Worm (Caenorhabditis elegans): Measurements from ENCODE around the gene sul-1.

DNA sequence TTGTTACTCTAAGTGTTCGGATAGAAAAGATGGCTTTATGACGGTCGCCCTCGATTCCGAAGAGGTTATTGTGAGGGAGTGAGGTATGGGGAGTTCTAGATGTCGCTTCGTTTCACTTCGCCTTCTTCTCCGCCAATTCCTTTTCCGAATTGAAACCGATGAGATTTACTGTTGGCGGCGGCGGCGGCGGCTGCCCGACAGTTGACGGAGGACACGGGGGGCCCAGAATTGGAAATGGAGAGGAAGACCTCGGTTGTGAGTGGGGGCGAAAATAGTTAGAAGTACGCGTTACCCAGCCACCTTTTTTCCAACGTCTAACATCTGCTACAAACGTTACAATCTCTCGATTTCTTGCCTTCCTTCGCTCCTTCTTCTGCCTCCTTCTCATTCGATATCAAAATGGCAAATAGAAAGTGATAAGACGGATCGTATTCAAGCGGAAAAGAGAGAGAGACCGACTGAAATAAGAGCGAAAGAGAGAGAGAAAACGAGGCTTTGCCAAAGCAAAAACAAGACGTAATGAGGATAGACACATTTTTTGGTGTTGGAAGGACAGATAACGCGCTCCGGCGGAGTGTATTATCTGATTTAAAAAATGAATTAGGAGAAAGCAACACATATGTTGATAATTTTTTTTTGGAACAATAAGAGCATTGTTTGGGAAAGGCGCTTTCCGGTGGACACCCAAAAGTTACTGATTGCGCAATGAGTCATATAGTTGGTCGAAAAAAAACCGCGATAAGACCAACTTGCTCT lies 52.5 kb downstream of the sul-1 start:
- TF ChIP-seq ref-1 (GFP tag; conservative IDR thresholded peaks at IDR 0.05) = no peak
- TF ChIP-seq ztf-29 (GFP tag; IDR thresholded peaks at IDR 0.05) = no peak
- no peak for TF ChIP-seq klf-2 (GFP tag; conservative IDR thresholded peaks at IDR 0.05)
- TF ChIP-seq med-1 (GFP tag; optimal IDR thresholded peaks at IDR 0.05; ENCODE audit: insufficient read depth) = no peak
- no peak for TF ChIP-seq flt-1 (GFP tag; IDR thresholded peaks at IDR 0.05)
- no peak for TF ChIP-seq tab-1 (GFP tag; IDR thresholded peaks at IDR 0.05)
- no peak for TF ChIP-seq cog-1 (tag; optimal IDR thresholded peaks at IDR 0.05)

Measured in whole organism, midembryonic.